Worm (Caenorhabditis elegans) whole organism, L4/young adult: ENCODE data around the gene C03H5.4.

ENCODE experiments used
- dao-5 ChIP-seq: sonication (generic microtip); optimal IDR thresholded peaks from 2 replicates; lab custom pipeline; 2016; ENCODE audit warnings: missing genotype, missing genetic modification characterization, moderate library complexity, missing compliant biosample characterization
- him-1 ChIP-seq: sonication (generic microtip); optimal IDR thresholded peaks from 2 replicates; lab custom pipeline; 2016; ENCODE audit warnings: missing genotype, missing genetic modification reagents, missing genetic modification characterization, missing compliant biosample characterization

- TF ChIP-seq dao-5 (tag; lab: Kevin White, UChicago) (no peak), him-1 (tag; lab: Kevin White, UChicago) (no peak)
These were observed 7.6 kb upstream of the C03H5.4 start, which contains the start of gene ptr-3 for ce11 chrII:367455-367854.
